Worm (Caenorhabditis elegans): ENCODE data around the gene nhr-130.

- TF ChIP-seq W03F9.2 (tag; optimal IDR thresholded peaks at IDR 0.05) (no peak), dao-5 (tag; optimal IDR thresholded peaks at IDR 0.05) (no peak)
Observed at ce11 chrV:494284-494683, 11.1 kb upstream of the nhr-130 start, which contains the start of gene nhr-131.

Data from whole organism, L4/young adult.